Worm (Caenorhabditis elegans): ENCODE measurements around the gene erfa-1.

Gene erfa-1

DNA sequence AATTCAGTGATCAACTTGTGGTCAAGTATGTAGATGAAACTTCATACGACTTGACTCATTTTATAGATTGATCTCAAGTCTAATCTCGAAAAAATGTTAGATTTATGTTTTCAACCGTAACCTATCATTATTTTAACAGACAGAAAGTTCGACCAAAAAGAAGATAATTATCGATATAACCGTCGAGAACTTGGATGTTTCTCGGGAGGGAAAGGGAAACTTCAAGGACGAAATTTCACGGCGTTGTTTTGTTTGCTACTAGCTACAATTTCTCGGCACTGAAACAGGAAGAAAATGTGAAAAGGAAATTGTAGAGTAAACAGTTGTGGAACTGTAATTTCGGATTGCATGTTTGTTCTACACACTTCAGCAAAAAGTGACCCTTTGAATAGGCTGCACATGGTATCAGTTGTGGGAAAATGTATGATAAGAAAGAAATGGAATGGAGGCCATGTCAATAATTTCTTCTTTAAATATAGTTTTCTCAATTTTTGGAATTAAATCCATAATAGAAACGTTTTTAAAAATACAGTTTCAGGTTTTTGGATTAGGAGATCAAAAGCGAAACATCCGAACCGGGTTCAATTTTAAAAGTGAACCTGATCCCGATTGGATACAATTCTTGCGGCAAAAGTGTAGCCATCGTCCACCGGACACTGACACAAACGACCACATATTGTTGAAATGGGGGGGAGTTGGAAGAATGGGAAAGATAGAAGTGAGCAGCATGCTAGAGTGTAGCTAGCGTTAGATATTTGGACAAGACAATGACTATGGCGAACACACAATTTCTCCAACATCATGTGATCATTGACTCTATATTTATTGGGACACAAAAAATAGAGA lies 3.2 kb upstream of the erfa-1 start:
- no peak for TF ChIP-seq snpc-4 (tag; optimal IDR thresholded peaks at IDR 0.05)

DNA sequence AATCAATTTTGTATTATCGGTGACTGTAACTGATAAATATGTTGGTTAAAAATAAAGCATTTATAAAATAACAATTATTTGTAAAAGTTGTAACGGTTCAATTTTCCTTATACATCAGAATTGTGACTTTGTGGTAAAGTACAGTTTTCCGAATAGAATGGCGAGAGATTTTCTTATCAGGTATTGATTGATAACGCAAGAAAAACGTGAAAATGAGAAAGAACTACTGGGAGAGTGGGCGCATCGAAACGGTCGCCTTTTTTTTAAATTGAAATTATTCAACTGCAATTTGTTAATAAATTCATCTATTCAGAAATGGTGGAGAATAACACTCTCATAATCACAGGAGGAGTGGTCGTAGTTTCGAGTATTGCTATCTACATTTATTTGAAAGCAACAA lies 2.4 kb downstream of the erfa-1 start, which contains the start of gene hpo-19:
Gene hpo-19, plus strand, starts transcription at position 314 of the 400 bp plus-strand sequence.
- TF ChIP-seq ceh-43 (GFP tag; optimal IDR thresholded peaks at IDR 0.05) (no peak), sem-2 (GFP tag; optimal IDR thresholded peaks at IDR 0.05) (no peak), zip-8 (tag; optimal IDR thresholded peaks at IDR 0.05) (no peak), nhr-12 (tag; optimal IDR thresholded peaks at IDR 0.05) (no peak), nhr-237 (tag; optimal IDR thresholded peaks at IDR 0.05) (no peak), blmp-1 (tag; optimal IDR thresholded peaks at IDR 0.05) (no peak), unc-39 (tag; optimal IDR thresholded peaks at IDR 0.05) (no peak), elt-1 (tag; optimal IDR thresholded peaks at IDR 0.05; ENCODE audit: borderline replicate concordance, insufficient read depth) (no peak), elt-3 (tag; optimal IDR thresholded peaks at IDR 0.05) (no peak), ces-1 (GFP tag; optimal IDR thresholded peaks at IDR 0.05) (no peak), lin-32 (GFP tag; optimal IDR thresholded peaks at IDR 0.05) (no peak), ham-2 (GFP tag; optimal IDR thresholded peaks at IDR 0.05) (no peak), hlh-1 (tag; optimal IDR thresholded peaks at IDR 0.05) (no peak), nhr-2 (tag; optimal IDR thresholded peaks at IDR 0.05) (no peak), snpc-4 (tag; optimal IDR thresholded peaks at IDR 0.05) (no peak), bed-3 (GFP tag; optimal IDR thresholded peaks at IDR 0.05) (no peak), nhr-28 (tag; optimal IDR thresholded peaks at IDR 0.05) (no peak), unc-62 (GFP tag; optimal IDR thresholded peaks at IDR 0.05) (no peak), mls-2 (tag; optimal IDR thresholded peaks at IDR 0.05) (no peak)

DNA sequence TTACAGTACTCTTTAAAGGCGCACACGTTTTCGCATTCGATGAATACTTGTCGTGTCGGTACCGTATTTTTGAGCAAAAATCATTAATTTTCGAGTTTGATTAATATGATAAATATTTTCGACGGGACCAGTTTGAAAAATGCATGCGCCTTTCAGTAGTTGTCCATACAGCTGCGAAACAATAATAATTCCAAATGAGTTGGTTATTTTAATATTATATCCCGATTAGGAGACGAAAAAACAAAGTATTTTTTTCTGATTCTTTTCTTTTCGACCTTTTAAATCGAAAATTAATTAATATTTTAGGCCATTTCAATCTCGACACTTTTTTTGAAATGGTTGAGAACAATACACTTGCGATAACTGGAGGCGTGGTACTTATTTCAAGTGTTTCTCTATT lies 4.7 kb downstream of the erfa-1 start, which contains the start of gene T05H4.4:
Gene T05H4.4, plus strand, starts transcription at position 301 of the 400 bp plus-strand sequence.
- no peak for TF ChIP-seq unc-62 (GFP tag; optimal IDR thresholded peaks at IDR 0.05)
- TF ChIP-seq lin-32 (GFP tag; optimal IDR thresholded peaks at IDR 0.05): no peak
- TF ChIP-seq nhr-12 (tag; optimal IDR thresholded peaks at IDR 0.05): no peak
- no peak for TF ChIP-seq nhr-76 (tag; optimal IDR thresholded peaks at IDR 0.05)
- TF ChIP-seq drap-1 (GFP tag; optimal IDR thresholded peaks at IDR 0.05): no peak
- TF ChIP-seq elt-3 (tag; optimal IDR thresholded peaks at IDR 0.05): no peak
- TF ChIP-seq mls-2 (tag; optimal IDR thresholded peaks at IDR 0.05): no peak
- TF ChIP-seq cnd-1 (tag; optimal IDR thresholded peaks at IDR 0.05): no peak
- no peak for TF ChIP-seq lsy-2 (tag; optimal IDR thresholded peaks at IDR 0.05)
- no peak for TF ChIP-seq ceh-43 (GFP tag; optimal IDR thresholded peaks at IDR 0.05)
- TF ChIP-seq ztf-11 (tag; optimal IDR thresholded peaks at IDR 0.05): no peak
- TF ChIP-seq blmp-1 (tag; optimal IDR thresholded peaks at IDR 0.05): no peak
- TF ChIP-seq tbx-8 (GFP tag; optimal IDR thresholded peaks at IDR 0.05): no peak
- no peak for TF ChIP-seq flh-1 (GFP tag; optimal IDR thresholded peaks at IDR 0.05)
- no peak for TF ChIP-seq unc-120 (tag; optimal IDR thresholded peaks at IDR 0.05; ENCODE audit: poor library complexity, severe bottlenecking)
- TF ChIP-seq ceh-83 (GFP tag; optimal IDR thresholded peaks at IDR 0.05): no peak
- no peak for TF ChIP-seq mep-1 (tag; optimal IDR thresholded peaks at IDR 0.05)
- TF ChIP-seq nhr-237 (tag; optimal IDR thresholded peaks at IDR 0.05): no peak
- no peak for TF ChIP-seq lin-13 (tag; optimal IDR thresholded peaks at IDR 0.05)
- no peak for TF ChIP-seq ceh-39 (tag; optimal IDR thresholded peaks at IDR 0.05)

DNA sequence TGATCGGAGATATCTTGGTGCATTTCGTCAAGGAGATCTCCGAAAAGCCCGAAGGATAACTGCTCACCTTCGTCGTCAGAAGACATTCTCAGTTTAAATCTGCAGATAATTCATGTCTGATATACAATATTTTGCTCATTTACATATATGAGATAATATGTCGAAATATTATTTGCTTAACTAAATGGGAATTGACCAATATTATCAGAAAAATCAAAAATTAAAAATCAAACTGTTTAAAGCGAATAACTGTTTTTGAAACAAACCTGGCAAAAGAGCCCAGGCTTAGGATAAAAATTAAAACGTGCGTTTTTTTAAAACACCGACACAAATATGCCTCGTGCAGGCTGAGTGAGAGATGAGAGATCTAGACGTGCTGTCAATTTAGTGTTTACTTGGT lies 7.7 kb downstream of the erfa-1 start, which contains the start of gene T05H4.15:
Gene T05H4.15, minus strand, starts transcription at position 101 of the 400 bp plus-strand sequence.
- TF ChIP-seq mep-1 (tag; optimal IDR thresholded peaks at IDR 0.05): no peak
- TF ChIP-seq nhr-28 (tag; optimal IDR thresholded peaks at IDR 0.05): no peak
- no peak for TF ChIP-seq drap-1 (GFP tag; optimal IDR thresholded peaks at IDR 0.05)
- no peak for TF ChIP-seq blmp-1 (tag; optimal IDR thresholded peaks at IDR 0.05)
- no peak for TF ChIP-seq ztf-11 (tag; optimal IDR thresholded peaks at IDR 0.05)
- no peak for TF ChIP-seq pha-4 (tag; optimal IDR thresholded peaks at IDR 0.05)
- no peak for TF ChIP-seq hlh-1 (tag; optimal IDR thresholded peaks at IDR 0.05)
- no peak for TF ChIP-seq sem-2 (GFP tag; optimal IDR thresholded peaks at IDR 0.05)
- TF ChIP-seq ceh-43 (GFP tag; optimal IDR thresholded peaks at IDR 0.05): no peak
